1 fruit fly cellular context compared by ENCODE assay signal in the genomic region with DNA sequence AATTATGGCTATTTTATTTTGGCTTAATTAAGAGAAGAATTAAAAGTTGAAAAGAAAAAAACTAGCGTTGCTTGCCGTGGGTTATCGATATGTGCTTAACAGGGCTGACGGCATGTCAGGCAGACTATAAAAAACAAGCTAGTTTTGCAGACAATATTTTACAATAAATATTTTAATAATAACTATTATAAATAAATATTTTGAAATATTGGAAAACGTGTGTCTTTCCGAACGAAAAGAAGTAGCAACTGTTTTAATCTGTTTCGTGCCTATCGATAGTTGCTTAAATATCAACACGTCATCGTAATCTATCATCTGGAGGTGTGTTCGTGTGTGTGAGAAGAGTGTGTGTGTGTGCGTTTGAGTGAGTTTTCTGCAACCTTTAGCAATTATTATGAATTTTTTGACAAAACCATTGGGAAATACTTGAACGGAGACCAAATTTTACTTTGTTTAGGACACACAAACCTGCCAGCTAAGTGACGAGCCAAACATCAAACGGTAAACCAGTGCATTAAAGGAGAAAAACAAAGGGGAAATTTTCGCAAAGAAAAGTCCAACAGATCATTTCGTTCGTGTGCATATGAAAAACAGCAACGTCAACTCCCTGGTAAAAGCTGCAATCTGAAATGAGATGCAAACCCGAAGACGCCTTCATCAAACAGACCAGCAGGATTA.
A peak's percentile ranks its signal among the peaks of the same experiment; 100 is the strongest.
TF ChIP-seq lines count a peak whose summit lies in the region.

Gene CG5861, minus strand, starts transcription at position 273 of the 678 bp plus-strand sequence.
Gene Syx5, plus strand, starts transcription at position 321 of the 678 bp plus-strand sequence.

TF ChIP-seq in whole organism, embryonic, 481 proteins besides CTCF, POLR2A, EP300 and RAD21 (continued from another document and continues in another):
- TF ChIP-seq CG1529 (GFP tag; optimal IDR thresholded peaks at IDR 0.05; lab: Kevin White, UChicago): peak; percentile 1
- TF ChIP-seq corto (GFP tag; optimal IDR thresholded peaks at IDR 0.05; lab: Kevin White, UChicago): no peak
- no peak for TF ChIP-seq pnt (GFP tag; optimal IDR thresholded peaks at IDR 0.05; lab: Kevin White, UChicago)
- TF ChIP-seq caup (GFP tag; optimal IDR thresholded peaks at IDR 0.05; lab: Kevin White, UChicago; ENCODE audit: severe bottlenecking): peak; percentile 51
- no peak for TF ChIP-seq Lim3 (GFP tag; IDR thresholded peaks at IDR 0.05; lab: Robert Waterston, UW)
- TF ChIP-seq CG9609 (GFP tag; optimal IDR thresholded peaks at IDR 0.05; lab: Kevin White, UChicago): no peak
- no peak for TF ChIP-seq E2f1 (GFP tag; IDR thresholded peaks at IDR 0.05; lab: Robert Waterston, UW)
- TF ChIP-seq Rx (GFP tag; IDR thresholded peaks at IDR 0.05; lab: Robert Waterston, UW): no peak
- no peak for TF ChIP-seq CG1024 (GFP tag; IDR thresholded peaks at IDR 0.05; lab: Robert Waterston, UW)
- TF ChIP-seq NK7.1 (GFP tag; optimal IDR thresholded peaks at IDR 0.05; lab: Kevin White, UChicago): no peak
- no peak for TF ChIP-seq CG2875 (GFP tag; optimal IDR thresholded peaks at IDR 0.05; lab: Kevin White, UChicago)
- TF ChIP-seq gcm (GFP tag; optimal IDR thresholded peaks at IDR 0.05; lab: Kevin White, UChicago): peak; percentile 68
- TF ChIP-seq Spps (tag; optimal IDR thresholded peaks at IDR 0.05; lab: Kevin White, UChicago): no peak
- TF ChIP-seq Ssrp (tag; optimal IDR thresholded peaks at IDR 0.05; lab: Kevin White, UChicago): peak; percentile 37
- TF ChIP-seq zfh2 (GFP tag; optimal IDR thresholded peaks at IDR 0.05; lab: Kevin White, UChicago): peak; percentile 28
- TF ChIP-seq aop (GFP tag; IDR thresholded peaks at IDR 0.05; lab: Robert Waterston, UW): no peak
- TF ChIP-seq CG12744 (GFP tag; optimal IDR thresholded peaks at IDR 0.05; lab: Kevin White, UChicago): no peak
- TF ChIP-seq CG33213 (GFP tag; optimal IDR thresholded peaks at IDR 0.05; lab: Kevin White, UChicago): no peak
- TF ChIP-seq CG6791 (GFP tag; IDR thresholded peaks at IDR 0.05; lab: Robert Waterston, UW; ENCODE audit: partially characterized antibody): peak; percentile 77
- TF ChIP-seq CG34376 (GFP tag; optimal IDR thresholded peaks at IDR 0.05; lab: Kevin White, UChicago): peak; percentile 75
- no peak for TF ChIP-seq pum (GFP tag; optimal IDR thresholded peaks at IDR 0.05; lab: Kevin White, UChicago)
- TF ChIP-seq CG6854 (GFP tag; optimal IDR thresholded peaks at IDR 0.05; lab: Kevin White, UChicago): no peak
- peak; percentile 14 for TF ChIP-seq Asciz (GFP tag; optimal IDR thresholded peaks at IDR 0.05; lab: Kevin White, UChicago)
- TF ChIP-seq Sry-δ (GFP tag; optimal IDR thresholded peaks at IDR 0.05; lab: Kevin White, UChicago): peak; percentile 58
- TF ChIP-seq twi (tag; optimal IDR thresholded peaks at IDR 0.05; lab: Kevin White, UChicago): peak; percentile 54
- TF ChIP-seq mirr (GFP tag; optimal IDR thresholded peaks at IDR 0.05; lab: Kevin White, UChicago): no peak
- peak; percentile 10 for TF ChIP-seq CG17568 (GFP tag; optimal IDR thresholded peaks at IDR 0.05; lab: Kevin White, UChicago)
- TF ChIP-seq CG31441 (GFP tag; IDR thresholded peaks at IDR 0.05; lab: Robert Waterston, UW): no peak; the same call in none of the 2 replicates
- TF ChIP-seq row (GFP tag; IDR thresholded peaks at IDR 0.05; lab: Robert Waterston, UW): peak; percentile 86
- no peak for TF ChIP-seq HmgD (GFP tag; optimal IDR thresholded peaks at IDR 0.05; lab: Kevin White, UChicago)
- 0 out of 2 replicates have a peak, but pooled peaks have one; percentile 54 for TF ChIP-seq CG17328 (GFP tag; IDR thresholded peaks at IDR 0.05; lab: Robert Waterston, UW)
- TF ChIP-seq Ada2b (GFP tag; IDR thresholded peaks at IDR 0.05; lab: Robert Waterston, UW): peak; percentile 35; the same call in 1 of the 2 replicates
- peak; percentile 78; the same call in 3 of the 4 replicates for TF ChIP-seq chinmo (GFP tag; IDR thresholded peaks at IDR 0.05; lab: Robert Waterston, UW; ENCODE audit: partially characterized antibody)
- TF ChIP-seq CoRest (tag; optimal IDR thresholded peaks at IDR 0.05; lab: Kevin White, UChicago): peak; percentile 72
- TF ChIP-seq run (tag; optimal IDR thresholded peaks at IDR 0.05; lab: Kevin White, UChicago): no peak
- no peak for TF ChIP-seq CG14667 (GFP tag; IDR thresholded peaks at IDR 0.05; lab: Robert Waterston, UW)
- TF ChIP-seq CG10654 (GFP tag; optimal IDR thresholded peaks at IDR 0.05; lab: Kevin White, UChicago): peak; percentile 44
- no peak for TF ChIP-seq Jarid2 (GFP tag; optimal IDR thresholded peaks at IDR 0.05; lab: Kevin White, UChicago)
- peak; percentile 80 for TF ChIP-seq CG7745 (tag; optimal IDR thresholded peaks at IDR 0.05; lab: Kevin White, UChicago)
- TF ChIP-seq CG17912 (GFP tag; optimal IDR thresholded peaks at IDR 0.05; lab: Kevin White, UChicago): peak; percentile 22
- TF ChIP-seq CG11398 (GFP tag; optimal IDR thresholded peaks at IDR 0.05; lab: Kevin White, UChicago): no peak
- TF ChIP-seq CG12236 (GFP tag; optimal IDR thresholded peaks at IDR 0.05; lab: Kevin White, UChicago): no peak
- no peak for TF ChIP-seq onecut (GFP tag; IDR thresholded peaks at IDR 0.05; lab: Robert Waterston, UW)
- TF ChIP-seq odd (GFP tag; optimal IDR thresholded peaks at IDR 0.05; lab: Kevin White, UChicago): peak; percentile 16
- peak; percentile 16; the same call in 1 of the 2 replicates for TF ChIP-seq CG14014 (GFP tag; IDR thresholded peaks at IDR 0.05; lab: Robert Waterston, UW)
- TF ChIP-seq CG12104 (GFP tag; optimal IDR thresholded peaks at IDR 0.05; lab: Kevin White, UChicago): no peak
- TF ChIP-seq cwo (GFP tag; optimal IDR thresholded peaks at IDR 0.05; lab: Kevin White, UChicago): peak; percentile 13
- TF ChIP-seq Dref (GFP tag; IDR thresholded peaks at IDR 0.05; lab: Robert Waterston, UW): peak; percentile 75
- TF ChIP-seq CG16863 (GFP tag; optimal IDR thresholded peaks at IDR 0.05; lab: Kevin White, UChicago): no peak
- TF ChIP-seq Neu2 (GFP tag; optimal IDR thresholded peaks at IDR 0.05; lab: Kevin White, UChicago; ENCODE audit: borderline replicate concordance): no peak
- TF ChIP-seq ac (GFP tag; optimal IDR thresholded peaks at IDR 0.05; lab: Kevin White, UChicago): no peak
- peak; percentile 53 for TF ChIP-seq Sox100B (GFP tag; optimal IDR thresholded peaks at IDR 0.05; lab: Kevin White, UChicago)
- TF ChIP-seq zen2 (GFP tag; IDR thresholded peaks at IDR 0.05; lab: Robert Waterston, UW; ENCODE audit: partially characterized antibody): no peak; the same call in 2 of the 3 replicates
- peak; percentile 85 for TF ChIP-seq Sry-β (GFP tag; optimal IDR thresholded peaks at IDR 0.05; lab: Kevin White, UChicago)
- TF ChIP-seq Atf-2 (GFP tag; optimal IDR thresholded peaks at IDR 0.05; lab: Kevin White, UChicago): no peak
- no peak for TF ChIP-seq CG6683 (GFP tag; optimal IDR thresholded peaks at IDR 0.05; lab: Kevin White, UChicago)
- TF ChIP-seq CG34422 (GFP tag; IDR thresholded peaks at IDR 0.05; lab: Robert Waterston, UW): 0 out of 3 replicates have a peak, but pooled peaks have one; percentile 43
- TF ChIP-seq CG4404 (GFP tag; IDR thresholded peaks at IDR 0.05; lab: Robert Waterston, UW): 0 out of 2 replicates have a peak, but pooled peaks have one; percentile 25
- peak; percentile 78 for TF ChIP-seq CG14710 (tag; optimal IDR thresholded peaks at IDR 0.05; lab: Kevin White, UChicago)
- TF ChIP-seq Ets97D (GFP tag; optimal IDR thresholded peaks at IDR 0.05; lab: Kevin White, UChicago): peak; percentile 32
- peak; percentile 86 for TF ChIP-seq BEAF-32 (GFP tag; optimal IDR thresholded peaks at IDR 0.05; lab: Kevin White, UChicago)
- TF ChIP-seq CG5180 (GFP tag; optimal IDR thresholded peaks at IDR 0.05; lab: Kevin White, UChicago): no peak
- TF ChIP-seq exex (tag; optimal IDR thresholded peaks at IDR 0.05; lab: Kevin White, UChicago): peak; percentile 63
- no peak for TF ChIP-seq ci (GFP tag; IDR thresholded peaks at IDR 0.05; lab: Robert Waterston, UW)
- TF ChIP-seq dysf (GFP tag; IDR thresholded peaks at IDR 0.05; lab: Robert Waterston, UW): 0 out of 3 replicates have a peak, but pooled peaks have one; percentile 24
- peak; percentile 66 for TF ChIP-seq MESR4 (GFP tag; optimal IDR thresholded peaks at IDR 0.05; lab: Kevin White, UChicago)
- no peak for TF ChIP-seq Dad (GFP tag; optimal IDR thresholded peaks at IDR 0.05; lab: Kevin White, UChicago)
- no peak for TF ChIP-seq Hey (tag; optimal IDR thresholded peaks at IDR 0.05; lab: Kevin White, UChicago)
- peak; percentile 38 for TF ChIP-seq BtbVII (GFP tag; optimal IDR thresholded peaks at IDR 0.05; lab: Kevin White, UChicago)
- TF ChIP-seq bcd (GFP tag; optimal IDR thresholded peaks at IDR 0.05; lab: Kevin White, UChicago): peak; percentile 62
- no peak for TF ChIP-seq Ravus (GFP tag; IDR thresholded peaks at IDR 0.05; lab: Robert Waterston, UW)
- no peak for TF ChIP-seq en (GFP tag; optimal IDR thresholded peaks at IDR 0.05; lab: Kevin White, UChicago)
- TF ChIP-seq lbe (GFP tag; optimal IDR thresholded peaks at IDR 0.05; lab: Kevin White, UChicago): peak; percentile 82
- no peak for TF ChIP-seq dan (GFP tag; IDR thresholded peaks at IDR 0.05; lab: Robert Waterston, UW)
- no peak for TF ChIP-seq danr (GFP tag; IDR thresholded peaks at IDR 0.05; lab: Robert Waterston, UW)
- peak; percentile 32 for TF ChIP-seq Chrac-16 (GFP tag; optimal IDR thresholded peaks at IDR 0.05; lab: Kevin White, UChicago)
- peak; percentile 45 for TF ChIP-seq CG9727 (GFP tag; optimal IDR thresholded peaks at IDR 0.05; lab: Kevin White, UChicago)
- peak; percentile 61 for TF ChIP-seq CG4617 (GFP tag; optimal IDR thresholded peaks at IDR 0.05; lab: Kevin White, UChicago; ENCODE audit: borderline replicate concordance)
- TF ChIP-seq Atf6 (GFP tag; IDR thresholded peaks at IDR 0.05; lab: Robert Waterston, UW): peak; percentile 54
- TF ChIP-seq CG12769 (tag; optimal IDR thresholded peaks at IDR 0.05; lab: Kevin White, UChicago): no peak
- TF ChIP-seq Oli (tag; optimal IDR thresholded peaks at IDR 0.05; lab: Kevin White, UChicago): no peak
- TF ChIP-seq bbx (GFP tag; IDR thresholded peaks at IDR 0.05; lab: Robert Waterston, UW; ENCODE audit: partially characterized antibody): no peak; the same call in none of the 2 replicates
- peak; percentile 61 for TF ChIP-seq CG3281 (GFP tag; optimal IDR thresholded peaks at IDR 0.05; lab: Kevin White, UChicago)
- peak; percentile 63 for TF ChIP-seq CG2120 (GFP tag; optimal IDR thresholded peaks at IDR 0.05; lab: Kevin White, UChicago)
- TF ChIP-seq h (optimal IDR thresholded peaks at IDR 0.05; lab: Kevin White, UChicago): no peak
- peak; percentile 18 for TF ChIP-seq CG2202 (tag; optimal IDR thresholded peaks at IDR 0.05; lab: Kevin White, UChicago)
- TF ChIP-seq sens (GFP tag; lab: Kevin White, UChicago): peak; percentile 69
- TF ChIP-seq ssp (GFP tag; IDR thresholded peaks at IDR 0.05; lab: Robert Waterston, UW): 0 out of 2 replicates have a peak, but pooled peaks have one; percentile 28
- peak; percentile 70; the same call in 2 of the 3 replicates for TF ChIP-seq CG11456 (GFP tag; IDR thresholded peaks at IDR 0.05; lab: Robert Waterston, UW)
- peak; percentile 80 for TF ChIP-seq CG10147 (GFP tag; optimal IDR thresholded peaks at IDR 0.05; lab: Kevin White, UChicago)
- no peak for TF ChIP-seq gcm2 (GFP tag; optimal IDR thresholded peaks at IDR 0.05; lab: Kevin White, UChicago)
- TF ChIP-seq CG1792 (GFP tag; optimal IDR thresholded peaks at IDR 0.05; lab: Kevin White, UChicago): no peak
- TF ChIP-seq Nf-YC (tag; optimal IDR thresholded peaks at IDR 0.05; lab: Kevin White, UChicago): peak; percentile 75
- no peak for TF ChIP-seq jumu (GFP tag; optimal IDR thresholded peaks at IDR 0.05; lab: Kevin White, UChicago)
- no peak for TF ChIP-seq CG2199 (GFP tag; IDR thresholded peaks at IDR 0.05; lab: Robert Waterston, UW)
- peak; percentile 95 for TF ChIP-seq YL-1 (GFP tag; optimal IDR thresholded peaks at IDR 0.05; lab: Kevin White, UChicago)
- peak; percentile 73 for TF ChIP-seq zen (tag; optimal IDR thresholded peaks at IDR 0.05; lab: Kevin White, UChicago)
- no peak for TF ChIP-seq mam (GFP tag; optimal IDR thresholded peaks at IDR 0.05; lab: Kevin White, UChicago)
- no peak for TF ChIP-seq hkb (optimal IDR thresholded peaks at IDR 0.05; lab: Kevin White, UChicago)
- peak; percentile 66 for TF ChIP-seq hkb (GFP tag; IDR thresholded peaks at IDR 0.05; lab: Robert Waterston, UW)
- TF ChIP-seq Pdp1 (GFP tag; optimal IDR thresholded peaks at IDR 0.05; lab: Kevin White, UChicago): peak in 1 of 2 experiments; percentile 42
- peak; percentile 38 for TF ChIP-seq CG12299 (tag; optimal IDR thresholded peaks at IDR 0.05; lab: Kevin White, UChicago)
- TF ChIP-seq CG8388 (GFP tag; optimal IDR thresholded peaks at IDR 0.05; lab: Kevin White, UChicago): peak; percentile 47
- peak; percentile 7 for TF ChIP-seq CG9437 (GFP tag; optimal IDR thresholded peaks at IDR 0.05; lab: Kevin White, UChicago)
- TF ChIP-seq Elba2 (GFP tag; optimal IDR thresholded peaks at IDR 0.05; lab: Kevin White, UChicago): no peak
- peak; percentile 45 for TF ChIP-seq salm (tag; optimal IDR thresholded peaks at IDR 0.05; lab: Kevin White, UChicago)
- no peak for TF ChIP-seq ERR (GFP tag; optimal IDR thresholded peaks at IDR 0.05; lab: Kevin White, UChicago)
- peak; percentile 58; the same call in 1 of the 2 replicates for TF ChIP-seq CG14441 (GFP tag; IDR thresholded peaks at IDR 0.05; lab: Robert Waterston, UW)
- TF ChIP-seq sna (GFP tag; IDR thresholded peaks at IDR 0.05; lab: Robert Waterston, UW; ENCODE audit: partially characterized antibody): peak; percentile 95
- TF ChIP-seq CG11696 (GFP tag; IDR thresholded peaks at IDR 0.05; lab: Robert Waterston, UW): no peak
- no peak for TF ChIP-seq chm (GFP tag; IDR thresholded peaks at IDR 0.05; lab: Robert Waterston, UW)
- TF ChIP-seq CG15269 (tag; optimal IDR thresholded peaks at IDR 0.05; lab: Kevin White, UChicago): no peak
- peak; percentile 56; the same call in 2 of the 3 replicates for TF ChIP-seq tgo (GFP tag; IDR thresholded peaks at IDR 0.05; lab: Robert Waterston, UW)
- no peak for TF ChIP-seq Taf1 (GFP tag; IDR thresholded peaks at IDR 0.05; lab: Robert Waterston, UW)
- TF ChIP-seq nom (GFP tag; optimal IDR thresholded peaks at IDR 0.05; lab: Kevin White, UChicago): peak; percentile 24
- no peak for TF ChIP-seq ab (GFP tag; optimal IDR thresholded peaks at IDR 0.05; lab: Kevin White, UChicago)
- no peak for TF ChIP-seq sc (optimal IDR thresholded peaks at IDR 0.05; lab: Kevin White, UChicago)
- TF ChIP-seq sc (GFP tag; optimal IDR thresholded peaks at IDR 0.05; lab: Kevin White, UChicago): no peak
- TF ChIP-seq phol (tag; optimal IDR thresholded peaks at IDR 0.05; lab: Kevin White, UChicago): peak; percentile 70
- no peak for TF ChIP-seq stc (GFP tag; IDR thresholded peaks at IDR 0.05; lab: Robert Waterston, UW)
- peak; percentile 52 for TF ChIP-seq CG15514 (GFP tag; optimal IDR thresholded peaks at IDR 0.05; lab: Kevin White, UChicago)
- no peak for TF ChIP-seq Kr (GFP tag; optimal IDR thresholded peaks at IDR 0.05; lab: Kevin White, UChicago)
